Fruit fly (Drosophila melanogaster) whole organism, embryonic: Measurements from ENCODE around the gene CG11279.

ENCODE experiments used
- CG10431 ChIP-seq: fragments of 200-800 bp; sonication (Bioruptor generic); optimal IDR thresholded peaks from 3 replicates; lab custom pipeline; 2018; ENCODE audit warnings: missing biosample characterization, mild to moderate bottlenecking, missing genetic modification characterization
- CG10462 ChIP-seq: fragments of 200-800 bp; sonication (Bioruptor generic); optimal IDR thresholded peaks from 2 replicates; lab custom pipeline; 2016; ENCODE audit warnings: missing biosample characterization, missing genetic modification characterization
- CG10654 ChIP-seq: fragments of 200-800 bp; sonication (Bioruptor generic); optimal IDR thresholded peaks from 2 replicates; lab custom pipeline; 2016; ENCODE audit warnings: missing biosample characterization, missing genetic modification characterization
- CG10959 ChIP-seq: fragments of 200-800 bp; sonication (Bioruptor generic); IDR thresholded peaks from 2 replicates; pipeline ENCODE4 v1.3.6; 2022; ENCODE audit warnings: missing biosample characterization, missing genetic modification characterization
- CG12769 ChIP-seq: fragments of 200-800 bp; sonication (Bioruptor generic); optimal IDR thresholded peaks from 2 replicates; lab custom pipeline; 2019; ENCODE audit warnings: missing biosample characterization, mild to moderate bottlenecking, missing genetic modification characterization, moderate library complexity
- CG15514 ChIP-seq: fragments of 200-800 bp; sonication (Bioruptor generic); optimal IDR thresholded peaks from 3 replicates; lab custom pipeline; 2017; ENCODE audit warnings: missing biosample characterization, missing genetic modification characterization, mild to moderate bottlenecking, moderate library complexity, missing genetic modification reagents
- CG17568 ChIP-seq: fragments of 200-800 bp; sonication (Bioruptor generic); optimal IDR thresholded peaks from 2 replicates; lab custom pipeline; 2018; ENCODE audit warnings: missing biosample characterization, mild to moderate bottlenecking, missing genetic modification characterization, moderate library complexity
- CG17802 ChIP-seq: fragments of 200-800 bp; sonication (Bioruptor generic); optimal IDR thresholded peaks from 2 replicates; lab custom pipeline; 2018; ENCODE audit warnings: missing biosample characterization, mild to moderate bottlenecking, missing genetic modification characterization, moderate library complexity
- CG17829 ChIP-seq: fragments of 200-800 bp; optimal IDR thresholded peaks from 2 replicates; lab custom pipeline; 2019; ENCODE audit warnings: missing biosample characterization, mild to moderate bottlenecking, missing genetic modification characterization, moderate library complexity
- CG2116 ChIP-seq: fragments of 200-800 bp; sonication (Bioruptor generic); optimal IDR thresholded peaks from 3 replicates; lab custom pipeline; 2018; ENCODE audit warnings: missing biosample characterization, mild to moderate bottlenecking, missing genetic modification characterization
- CG2875 ChIP-seq: fragments of 200-800 bp; sonication (Bioruptor generic); optimal IDR thresholded peaks from 2 replicates; lab custom pipeline; 2017; ENCODE audit warnings: missing biosample characterization, mild to moderate bottlenecking, missing genetic modification characterization, missing genetic modification reagents
- CG31441 ChIP-seq: fragments of 200-800 bp; sonication (Bioruptor generic); IDR thresholded peaks from 2 replicates; pipeline ENCODE4 v1.3.6; 2022; ENCODE audit warnings: missing biosample characterization, missing genetic modification characterization
- CG34422 ChIP-seq: fragments of 200-800 bp; sonication (Bioruptor generic); IDR thresholded peaks from 3 replicates; pipeline ENCODE4 v1.3.6; 2022; ENCODE audit warnings: missing biosample characterization, missing genetic modification characterization
- CG3838 ChIP-seq: fragments of 200-800 bp; sonication (Bioruptor generic); optimal IDR thresholded peaks from 3 replicates; lab custom pipeline; 2016; ENCODE audit warnings: missing biosample characterization, missing genetic modification characterization
- CG4328 ChIP-seq: fragments of 200-800 bp; sonication (Bioruptor generic); optimal IDR thresholded peaks from 3 replicates; lab custom pipeline; 2017; ENCODE audit warnings: missing biosample characterization, missing genetic modification reagents, missing genetic modification characterization
- CG4820 ChIP-seq: fragments of 200-800 bp; sonication (Bioruptor generic); optimal IDR thresholded peaks from 3 replicates; lab custom pipeline; 2016; ENCODE audit warnings: missing biosample characterization, missing genetic modification characterization
- CG5953 ChIP-seq: fragments of 200-800 bp; sonication (Bioruptor generic); IDR thresholded peaks from 2 replicates; pipeline ENCODE4 v1.3.6; 2022; ENCODE audit warnings: missing biosample characterization, missing genetic modification characterization
- CG6689 ChIP-seq: fragments of 200-800 bp; sonication (Bioruptor generic); IDR thresholded peaks from 2 replicates; pipeline ENCODE4 v1.3.6; 2022; ENCODE audit warnings: missing biosample characterization, missing genetic modification characterization
- CG8388 ChIP-seq: fragments of 200-800 bp; sonication (Bioruptor generic); optimal IDR thresholded peaks from 2 replicates; lab custom pipeline; 2019; ENCODE audit warnings: missing biosample characterization, mild to moderate bottlenecking, missing genetic modification characterization, moderate library complexity
- CG9932 ChIP-seq: fragments of 200-800 bp; sonication (Bioruptor generic); IDR thresholded peaks from 2 replicates; pipeline ENCODE4 v1.3.6; 2022; ENCODE audit warnings: missing biosample characterization, missing genetic modification characterization
- D19B ChIP-seq: fragments of 200-800 bp; sonication (Bioruptor generic); optimal IDR thresholded peaks from 2 replicates; lab custom pipeline; 2017; ENCODE audit warnings: missing biosample characterization, mild to moderate bottlenecking, missing genetic modification characterization
- Doc3 ChIP-seq: fragments of 200-800 bp; sonication (Bioruptor generic); IDR thresholded peaks from 3 replicates; pipeline ENCODE4 v1.3.6; 2022; ENCODE audit warnings: missing biosample characterization, missing genetic modification characterization; ENCODE audit not compliant: partially characterized antibody
- Ets97D ChIP-seq: fragments of 200-800 bp; sonication (Bioruptor generic); optimal IDR thresholded peaks from 3 replicates; lab custom pipeline; 2016; ENCODE audit warnings: missing biosample characterization, missing genetic modification characterization
- HLH4C ChIP-seq: fragments of 200-800 bp; sonication (Bioruptor generic); IDR thresholded peaks from 3 replicates; pipeline ENCODE4 v1.3.6; 2022; ENCODE audit warnings: missing biosample characterization, missing genetic modification characterization; ENCODE audit not compliant: partially characterized antibody
- Hand ChIP-seq: fragments of 200-800 bp; sonication (Bioruptor generic); optimal IDR thresholded peaks from 2 replicates; lab custom pipeline; 2017; ENCODE audit warnings: mild to moderate bottlenecking, missing biosample characterization, missing genetic modification reagents, missing genetic modification characterization
- Hmx ChIP-seq: fragments of 200-800 bp; sonication (Bioruptor generic); optimal IDR thresholded peaks from 2 replicates; lab custom pipeline; 2016; ENCODE audit warnings: missing biosample characterization, missing genetic modification characterization
- Lhr ChIP-seq: fragments of 200-800 bp; sonication (Bioruptor generic); optimal IDR thresholded peaks from 3 replicates; lab custom pipeline; 2017; ENCODE audit warnings: mild to moderate bottlenecking, missing biosample characterization, missing genetic modification reagents, missing genetic modification characterization
- Myb ChIP-seq: fragments of 200-800 bp; sonication (Bioruptor generic); optimal IDR thresholded peaks from 2 replicates; lab custom pipeline; 2016; ENCODE audit warnings: missing biosample characterization, missing genetic modification characterization
- Opbp ChIP-seq: fragments of 200-800 bp; sonication (Bioruptor generic); IDR thresholded peaks from 3 replicates; pipeline ENCODE4 v1.3.6; 2022; ENCODE audit warnings: missing biosample characterization, missing genetic modification characterization; ENCODE audit not compliant: partially characterized antibody
- Sry-δ ChIP-seq: fragments of 200-800 bp; sonication (Bioruptor generic); optimal IDR thresholded peaks from 2 replicates; lab custom pipeline; 2016; ENCODE audit warnings: missing biosample characterization, missing genetic modification characterization
- amos ChIP-seq: fragments of 200-800 bp; sonication (Bioruptor generic); IDR thresholded peaks from 2 replicates; pipeline ENCODE4 v1.3.6; 2022; ENCODE audit warnings: missing biosample characterization, missing genetic modification characterization; ENCODE audit not compliant: partially characterized antibody
- ap ChIP-seq: fragments of 200-800 bp; sonication (Bioruptor generic); IDR thresholded peaks from 2 replicates; pipeline ENCODE4 v1.3.6; 2022; ENCODE audit warnings: missing biosample characterization, missing genetic modification characterization
- ato ChIP-seq: fragments of 200-800 bp; sonication (Bioruptor generic); IDR thresholded peaks from 2 replicates; pipeline ENCODE4 v1.3.6; 2022; ENCODE audit warnings: missing biosample characterization, missing genetic modification characterization; ENCODE audit not compliant: partially characterized antibody
- az2 ChIP-seq: fragments of 200-800 bp; sonication (Bioruptor generic); optimal IDR thresholded peaks from 3 replicates; lab custom pipeline; 2016; ENCODE audit warnings: missing biosample characterization, missing genetic modification characterization
- dysf ChIP-seq: fragments of 200-800 bp; sonication (Bioruptor generic); IDR thresholded peaks from 3 replicates; pipeline ENCODE4 v1.3.6; 2022; ENCODE audit warnings: missing biosample characterization, missing genetic modification characterization
- fd96Cb ChIP-seq: fragments of 200-800 bp; sonication (Bioruptor generic); optimal IDR thresholded peaks from 2 replicates; lab custom pipeline; 2018; ENCODE audit warnings: missing biosample characterization, mild to moderate bottlenecking, missing genetic modification characterization, moderate library complexity
- gfzf ChIP-seq: fragments of 200-800 bp; sonication (Bioruptor generic); optimal IDR thresholded peaks from 2 replicates; lab custom pipeline; 2016; ENCODE audit warnings: missing biosample characterization, mild to moderate bottlenecking, missing genetic modification characterization, moderate library complexity
- gro ChIP-seq: fragments of 200-800 bp; sonication (Bioruptor generic); optimal IDR thresholded peaks from 2 replicates; lab custom pipeline; 2016; ENCODE audit warnings: missing biosample characterization, missing genetic modification characterization
- her ChIP-seq: fragments of 200-800 bp; sonication (Bioruptor generic); optimal IDR thresholded peaks from 2 replicates; lab custom pipeline; 2016; ENCODE audit warnings: missing biosample characterization, missing genetic modification characterization
- inv ChIP-seq: fragments of 200-800 bp; sonication (Bioruptor generic); IDR thresholded peaks from 2 replicates; pipeline ENCODE4 v1.3.6; 2022; ENCODE audit warnings: missing biosample characterization, missing genetic modification characterization; ENCODE audit not compliant: partially characterized antibody
- kni ChIP-seq: fragments of 200-800 bp; sonication (Bioruptor generic); optimal IDR thresholded peaks from 3 replicates; lab custom pipeline; 2017; ENCODE audit warnings: mild to moderate bottlenecking, missing biosample characterization, missing genetic modification reagents, missing genetic modification characterization
- lab ChIP-seq: fragments of 200-800 bp; sonication (Bioruptor generic); optimal IDR thresholded peaks from 3 replicates; lab custom pipeline; 2017; ENCODE audit warnings: missing biosample characterization, missing genetic modification characterization, mild to moderate bottlenecking, moderate library complexity, missing genetic modification reagents
- lola ChIP-seq, 3 experiments: fragments of >200 bp in 2 of 3; fragments of 200-800 bp in 1 of 3; sonication (Bioruptor generic) in 1 of 3; optimal IDR thresholded peaks; 2 replicates each; lab custom pipeline; 2017 to 2019; ENCODE audit warnings: missing biosample characterization in 3 of 3, missing genetic modification characterization in 3 of 3, mild to moderate bottlenecking in 1 of 3, moderate library complexity in 1 of 3
- oc ChIP-seq: fragments of 200-800 bp; sonication (Bioruptor generic); optimal IDR thresholded peaks from 2 replicates; lab custom pipeline; 2018; ENCODE audit warnings: missing biosample characterization, mild to moderate bottlenecking, missing genetic modification characterization, moderate library complexity
- onecut ChIP-seq: fragments of 200-800 bp; sonication (Bioruptor generic); IDR thresholded peaks from 2 replicates; pipeline ENCODE4 v1.3.6; 2022; ENCODE audit warnings: missing biosample characterization, missing genetic modification characterization
- repo ChIP-seq: fragments of 200-800 bp; sonication (Bioruptor generic); optimal IDR thresholded peaks from 2 replicates; lab custom pipeline; 2016; ENCODE audit warnings: missing biosample characterization, missing genetic modification characterization
- sna ChIP-seq: fragments of 200-800 bp; sonication (Bioruptor generic); IDR thresholded peaks from 2 replicates; pipeline ENCODE4 v1.3.6; 2022; ENCODE audit warnings: missing biosample characterization, missing genetic modification characterization; ENCODE audit not compliant: partially characterized antibody
- trh ChIP-seq: fragments of 200-800 bp; sonication (Bioruptor generic); optimal IDR thresholded peaks from 2 replicates; lab custom pipeline; 2016; ENCODE audit warnings: missing biosample characterization, missing genetic modification characterization

CG11279 gene

DNA sequence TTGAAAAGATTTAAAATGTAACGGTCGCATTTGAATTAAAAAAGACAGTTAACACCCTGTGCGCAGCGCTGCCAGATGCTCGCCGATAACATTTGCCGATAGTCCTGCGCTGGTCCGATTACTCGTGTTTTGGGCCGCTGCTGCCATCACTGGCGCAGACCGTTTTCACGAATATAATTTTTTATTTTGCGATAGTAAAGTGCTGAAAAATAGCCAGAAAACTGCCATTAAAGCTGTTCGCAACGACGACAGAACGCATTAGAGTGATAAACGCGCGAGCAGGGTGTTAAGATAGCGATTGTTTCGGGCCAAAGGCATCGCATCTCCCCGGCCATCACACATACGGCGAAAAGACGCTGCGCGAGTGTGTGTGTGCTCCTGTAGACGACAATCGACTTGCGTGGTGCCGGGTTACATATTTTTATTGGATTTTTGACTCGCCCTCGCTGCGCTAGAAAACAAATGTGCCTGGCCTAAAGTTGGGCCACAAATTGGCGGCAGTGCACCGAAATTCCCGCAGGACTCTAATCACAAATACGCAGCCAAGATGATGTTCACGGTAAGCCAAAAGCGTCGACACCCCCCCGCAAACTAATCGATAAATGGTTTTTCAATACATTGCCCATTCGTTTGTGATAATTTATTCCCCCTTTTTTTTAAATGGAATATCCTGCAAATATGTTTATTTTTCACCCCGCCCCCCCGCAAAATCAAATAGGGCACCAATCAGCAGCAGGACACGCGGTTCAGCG lies 9.9 kb upstream of the CG11279 start, which contains the start of gene Srrm1 (continued):
- no peak for TF ChIP-seq CG10431 (GFP tag; lab: Kevin White, UChicago)
- no peak for TF ChIP-seq ap (GFP tag; lab: Robert Waterston, UW)
- no peak for TF ChIP-seq CG17568
- TF ChIP-seq CG4820 (GFP tag; lab: Kevin White, UChicago), result peak; percentile 21
- peak; percentile 51 for TF ChIP-seq her (GFP tag; lab: Kevin White, UChicago)
- peak; percentile 53 for TF ChIP-seq oc (tag; lab: Kevin White, UChicago)
- TF ChIP-seq HLH4C (GFP tag; lab: Robert Waterston, UW), result peak; percentile 87
- peak; percentile 82 for TF ChIP-seq ato (GFP tag; lab: Robert Waterston, UW)
- TF ChIP-seq lola (GFP tag; optimal IDR thresholded peaks at IDR 0.05; lab: Kevin White, UChicago), result peak in 1 of 3 experiments; percentile 6
- peak; percentile 25 for TF ChIP-seq CG10654 (GFP tag; lab: Kevin White, UChicago)
- no peak for TF ChIP-seq CG8388 (GFP tag; lab: Kevin White, UChicago)
- peak; percentile 92 for TF ChIP-seq inv (GFP tag; lab: Robert Waterston, UW)
- TF ChIP-seq CG2875 (GFP tag; lab: Kevin White, UChicago), result no peak
- TF ChIP-seq CG4328 (GFP tag; lab: Kevin White, UChicago), result no peak
- TF ChIP-seq Ets97D, result peak; percentile 75
- TF ChIP-seq CG6689, result no peak
- TF ChIP-seq Myb, result peak; percentile 100
- peak; percentile 1 for TF ChIP-seq CG17802 (tag; lab: Kevin White, UChicago)
- TF ChIP-seq gfzf (GFP tag; lab: Kevin White, UChicago), result peak; percentile 32
- peak; percentile 97 for TF ChIP-seq amos (GFP tag; lab: Robert Waterston, UW)
- TF ChIP-seq fd96Cb (tag; lab: Kevin White, UChicago), result no peak
- TF ChIP-seq CG15514, result peak; percentile 60
- peak; percentile 97 for TF ChIP-seq Sry-δ
- TF ChIP-seq Doc3 (GFP tag; lab: Robert Waterston, UW), result peak; percentile 79
- TF ChIP-seq CG9932 (GFP tag; lab: Robert Waterston, UW), result peak; percentile 71
- peak; percentile 94 for TF ChIP-seq onecut (GFP tag; lab: Robert Waterston, UW)
- TF ChIP-seq dysf (GFP tag; lab: Robert Waterston, UW), result 0 out of 3 replicates have a peak, but pooled peaks have one; percentile 16
- peak; percentile 93 for TF ChIP-seq Opbp
- peak; percentile 79; the same call in 1 of the 2 replicates for TF ChIP-seq sna
- TF ChIP-seq kni (GFP tag; lab: Kevin White, UChicago), result no peak
- TF ChIP-seq az2, result peak; percentile 16
- TF ChIP-seq D19B, result no peak
- TF ChIP-seq Lhr (GFP tag; lab: Kevin White, UChicago), result peak; percentile 76
- no peak for TF ChIP-seq trh
- peak; percentile 54; the same call in 2 of the 3 replicates for TF ChIP-seq CG34422 (GFP tag; lab: Robert Waterston, UW)
- peak; percentile 27 for TF ChIP-seq CG12769 (tag; lab: Kevin White, UChicago)
- peak; percentile 30 for TF ChIP-seq repo
- TF ChIP-seq CG10959 (GFP tag; lab: Robert Waterston, UW), result no peak
- peak; percentile 85 for TF ChIP-seq CG2116 (GFP tag; lab: Kevin White, UChicago)
- TF ChIP-seq gro, result peak; percentile 52
- TF ChIP-seq CG17829 (tag; lab: Kevin White, UChicago), result peak; percentile 46
- no peak for TF ChIP-seq CG3838
- no peak for TF ChIP-seq Hand (GFP tag; lab: Kevin White, UChicago)
- peak; percentile 35 for TF ChIP-seq lab (GFP tag; lab: Kevin White, UChicago)
- 0 out of 2 replicates have a peak, but pooled peaks have one; percentile 21 for TF ChIP-seq CG31441
- no peak for TF ChIP-seq Hmx (GFP tag; lab: Kevin White, UChicago)
- TF ChIP-seq CG10462, result no peak
- 0 out of 2 replicates have a peak, but pooled peaks have one; percentile 37 for TF ChIP-seq CG5953 (GFP tag; lab: Robert Waterston, UW)
